Worm (Caenorhabditis elegans): ENCODE measurements around the gene srw-139.

- TF ChIP-seq lsy-2 (tag; optimal IDR thresholded peaks at IDR 0.05) (no peak), ztf-4 (tag; optimal IDR thresholded peaks at IDR 0.05) (no peak), peb-1 (tag; optimal IDR thresholded peaks at IDR 0.05) (no peak), nhr-11 (tag; optimal IDR thresholded peaks at IDR 0.05) (no peak), elt-1 (tag; optimal IDR thresholded peaks at IDR 0.05) (no peak), unc-62 (GFP tag; optimal IDR thresholded peaks at IDR 0.05) (no peak), snpc-4 (tag; optimal IDR thresholded peaks at IDR 0.05) (no peak), dmd-4 (tag; optimal IDR thresholded peaks at IDR 0.05) (no peak), nhr-6 (tag; optimal IDR thresholded peaks at IDR 0.05) (no peak), mdl-1 (tag; optimal IDR thresholded peaks at IDR 0.05) (no peak), elt-3 (tag; optimal IDR thresholded peaks at IDR 0.05) (no peak), nhr-12 (tag; optimal IDR thresholded peaks at IDR 0.05) (no peak), lin-13 (GFP tag; optimal IDR thresholded peaks at IDR 0.05) (no peak), ceh-16 (tag; optimal IDR thresholded peaks at IDR 0.05) (no peak)
Measured at ce11 chrV:3021306-3021705, 36.1 kb upstream of the srw-139 start, which contains the start of gene irld-12.
